Worm (Caenorhabditis elegans): ENCODE data around the gene par-3.

DNA sequence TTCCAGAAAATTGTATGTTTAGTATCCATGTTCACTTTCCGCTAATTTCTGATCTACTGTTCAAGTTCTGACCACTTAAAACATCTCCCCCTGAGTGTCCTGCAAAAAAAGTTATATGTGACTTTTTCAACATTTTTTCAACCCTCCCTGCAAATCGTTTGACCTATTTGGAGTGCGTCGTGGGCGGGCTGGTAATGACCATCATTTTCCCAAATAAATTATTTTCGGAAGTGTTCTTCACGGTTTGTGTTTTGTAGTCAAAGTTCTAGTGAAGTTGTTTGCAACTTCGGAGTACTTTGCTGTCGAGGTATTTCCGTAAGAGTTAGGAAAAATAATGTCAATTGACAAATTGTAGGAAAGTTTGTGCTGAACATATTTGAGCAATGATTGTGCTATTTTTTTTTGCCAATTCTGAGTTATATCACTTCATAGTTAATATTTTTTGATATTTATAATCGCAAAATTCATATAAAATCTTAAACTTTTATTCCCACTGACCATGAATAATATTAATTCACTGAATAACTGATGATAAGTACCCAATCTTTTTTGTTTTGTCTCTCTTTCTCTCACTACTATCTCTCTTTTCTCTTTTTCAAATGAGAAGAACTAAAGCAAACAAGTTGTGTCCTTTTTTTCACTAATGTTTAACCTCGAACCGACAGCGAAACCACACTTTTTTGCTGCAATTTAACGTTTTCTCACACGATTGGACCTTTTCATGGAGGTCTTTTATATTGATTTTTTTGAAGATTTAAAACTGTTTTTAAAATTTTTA lies 41.6 kb upstream of the par-3 start:
- TF ChIP-seq rnt-1 (tag; optimal IDR thresholded peaks at IDR 0.05) (no peak), ama-1 (optimal IDR thresholded peaks at IDR 0.05) (no peak), nhr-77 (tag; optimal IDR thresholded peaks at IDR 0.05) (no peak), elt-3 (tag; optimal IDR thresholded peaks at IDR 0.05) (no peak), fkh-10 (GFP tag; optimal IDR thresholded peaks at IDR 0.05) (no peak), pqm-1 (tag; optimal IDR thresholded peaks at IDR 0.05) (no peak), egl-27 (tag; optimal IDR thresholded peaks at IDR 0.05) (no peak), dsc-1 (tag; optimal IDR thresholded peaks at IDR 0.05) (no peak)
